Worm (Caenorhabditis elegans): ENCODE measurements around the gene T10D4.14.
"Not testable (repeated sequence)": the region's sequence is repeated elsewhere in the genome, so short reads cannot be mapped to it uniquely, and the experiment has no call there.

- not testable (repeated sequence) for TF ChIP-seq snpc-4 (tag; optimal IDR thresholded peaks at IDR 0.05); snu-23 (GFP tag; optimal IDR thresholded peaks at IDR 0.05); lin-15B (tag; optimal IDR thresholded peaks at IDR 0.05); blmp-1 (tag; optimal IDR thresholded peaks at IDR 0.05); efl-1 (optimal IDR thresholded peaks at IDR 0.05); efl-1 (GFP tag; optimal IDR thresholded peaks at IDR 0.05 in 1 of 2); lin-13 (GFP tag; optimal IDR thresholded peaks at IDR 0.05); ama-1 (optimal IDR thresholded peaks at IDR 0.05); skn-1 (tag; optimal IDR thresholded peaks at IDR 0.05); lin-39 (tag; optimal IDR thresholded peaks at IDR 0.05); aly-2 (tag; optimal IDR thresholded peaks at IDR 0.05); ztf-11 (tag; optimal IDR thresholded peaks at IDR 0.05)
Measured at ce11 chrII:3183300-3183840, 31.9 kb upstream of the T10D4.14 start, which contains the start of the genes Y27F2A.6 and Y27F2A.8.
